Worm (Caenorhabditis elegans): ENCODE data around the gene F19F10.3.

F19F10.3 gene

DNA sequence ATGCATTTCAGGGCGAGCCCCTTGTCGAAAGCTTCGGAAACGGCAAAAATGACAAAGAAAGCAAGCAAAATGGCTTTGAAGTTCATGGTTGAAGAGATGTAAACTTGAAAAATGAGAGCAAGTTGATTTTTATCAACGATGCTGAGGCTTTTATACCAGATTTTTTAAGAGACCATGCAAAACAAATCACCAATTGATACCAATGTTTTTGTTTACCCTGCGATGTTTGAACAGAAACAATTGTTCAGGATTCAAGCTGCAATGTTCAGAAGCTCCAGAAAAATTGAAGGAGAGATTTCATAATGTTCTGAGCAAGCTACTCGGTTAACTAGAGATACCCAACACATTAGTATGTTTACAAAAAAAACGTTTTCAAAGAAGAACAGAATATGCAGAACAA is 29.6 kb upstream of the F19F10.3 start, which contains the start of gene C54F6.15:
Gene C54F6.15 (minus strand): TSS at position 101 of the 400 bp plus-strand sequence.
- TF ChIP-seq ama-1 (optimal IDR thresholded peaks at IDR 0.05) (no peak), hmbx-1 (tag; optimal IDR thresholded peaks at IDR 0.05) (no peak), B0310.2 (tag; optimal IDR thresholded peaks at IDR 0.05) (no peak), ceh-13 (GFP tag; optimal IDR thresholded peaks at IDR 0.05) (no peak), tbx-37 (GFP tag; conservative IDR thresholded peaks at IDR 0.05) (no peak), tbx-11 (GFP tag; IDR thresholded peaks at IDR 0.05) (no peak), flt-1 (GFP tag; IDR thresholded peaks at IDR 0.05) (no peak), scrt-1 (GFP tag; IDR thresholded peaks at IDR 0.05) (no peak), ets-7 (tag; optimal IDR thresholded peaks at IDR 0.05) (no peak), sea-1 (GFP tag; conservative IDR thresholded peaks at IDR 0.05) (no peak), hmg-4 (GFP tag; optimal IDR thresholded peaks at IDR 0.05) (no peak), pes-1 (GFP tag; IDR thresholded peaks at IDR 0.05) (no peak), ceh-36 (tag; optimal IDR thresholded peaks at IDR 0.05) (no peak), hnd-1 (tag; optimal IDR thresholded peaks at IDR 0.05) (no peak), F13C5.2 (tag; optimal IDR thresholded peaks at IDR 0.05) (no peak), aly-1 (tag; optimal IDR thresholded peaks at IDR 0.05) (no peak), tra-4 (tag; optimal IDR thresholded peaks at IDR 0.05) (no peak)

- TF ChIP-seq tbx-11 (GFP tag; IDR thresholded peaks at IDR 0.05) (no peak), scrt-1 (GFP tag; IDR thresholded peaks at IDR 0.05) (no peak), pes-1 (GFP tag; IDR thresholded peaks at IDR 0.05) (no peak), ceh-36 (tag; optimal IDR thresholded peaks at IDR 0.05) (no peak), tra-4 (tag; optimal IDR thresholded peaks at IDR 0.05) (no peak), sea-1 (GFP tag; conservative IDR thresholded peaks at IDR 0.05) (no peak), tbx-37 (GFP tag; conservative IDR thresholded peaks at IDR 0.05) (no peak), aly-1 (tag; optimal IDR thresholded peaks at IDR 0.05) (no peak), F13C5.2 (tag; optimal IDR thresholded peaks at IDR 0.05) (no peak), hmbx-1 (tag; optimal IDR thresholded peaks at IDR 0.05) (no peak), ama-1 (optimal IDR thresholded peaks at IDR 0.05) (no peak), ets-7 (tag; optimal IDR thresholded peaks at IDR 0.05) (no peak), ceh-13 (GFP tag; optimal IDR thresholded peaks at IDR 0.05) (no peak), hmg-4 (GFP tag; optimal IDR thresholded peaks at IDR 0.05) (no peak), flt-1 (GFP tag; IDR thresholded peaks at IDR 0.05) (no peak), B0310.2 (tag; optimal IDR thresholded peaks at IDR 0.05) (no peak), hnd-1 (tag; optimal IDR thresholded peaks at IDR 0.05) (no peak)
Measured at ce11 chrV:7523392-7523791, 28.5 kb upstream of the F19F10.3 start, which contains the start of gene C54F6.6. C54F6.6 (plus strand) TSS chrV:7523692.

- TF ChIP-seq F13C5.2 (tag; optimal IDR thresholded peaks at IDR 0.05): no peak
- TF ChIP-seq hmbx-1 (tag; optimal IDR thresholded peaks at IDR 0.05): no peak
- no peak for TF ChIP-seq ceh-36 (tag; optimal IDR thresholded peaks at IDR 0.05)
- TF ChIP-seq ceh-13 (GFP tag; optimal IDR thresholded peaks at IDR 0.05): no peak
- TF ChIP-seq tbx-37 (GFP tag; conservative IDR thresholded peaks at IDR 0.05): no peak
- TF ChIP-seq scrt-1 (GFP tag; IDR thresholded peaks at IDR 0.05): no peak
- TF ChIP-seq tbx-11 (GFP tag; IDR thresholded peaks at IDR 0.05): no peak
- TF ChIP-seq ets-7 (tag; optimal IDR thresholded peaks at IDR 0.05): no peak
- TF ChIP-seq ama-1 (optimal IDR thresholded peaks at IDR 0.05): no peak
- TF ChIP-seq tra-4 (tag; optimal IDR thresholded peaks at IDR 0.05): no peak
- TF ChIP-seq B0310.2 (tag; optimal IDR thresholded peaks at IDR 0.05): no peak
- no peak for TF ChIP-seq aly-1 (tag; optimal IDR thresholded peaks at IDR 0.05)
- no peak for TF ChIP-seq flt-1 (GFP tag; IDR thresholded peaks at IDR 0.05)
- no peak for TF ChIP-seq hnd-1 (tag; optimal IDR thresholded peaks at IDR 0.05)
- no peak for TF ChIP-seq hmg-4 (GFP tag; optimal IDR thresholded peaks at IDR 0.05)
Measured at ce11 chrV:7524447-7524846, 27.5 kb upstream of the F19F10.3 start, which contains the start of gene C54F6.20. C54F6.20 (plus strand) TSS chrV:7524747.

ce11 chrV:7525695-7526094 is 26.2 kb upstream of the F19F10.3 start, which contains the start of gene C54F6.18:
C54F6.18 (plus strand) TSS chrV:7525995.
- TF ChIP-seq hnd-1 (tag; optimal IDR thresholded peaks at IDR 0.05): no peak
- no peak for TF ChIP-seq flt-1 (GFP tag; IDR thresholded peaks at IDR 0.05)

- TF ChIP-seq ama-1 (optimal IDR thresholded peaks at IDR 0.05) (no peak), hnd-1 (tag; optimal IDR thresholded peaks at IDR 0.05) (no peak), sea-1 (GFP tag; conservative IDR thresholded peaks at IDR 0.05) (no peak), scrt-1 (GFP tag; IDR thresholded peaks at IDR 0.05) (no peak), ceh-13 (GFP tag; optimal IDR thresholded peaks at IDR 0.05) (no peak), pes-1 (GFP tag; IDR thresholded peaks at IDR 0.05) (no peak), tbx-37 (GFP tag; conservative IDR thresholded peaks at IDR 0.05) (no peak), tbx-11 (GFP tag; IDR thresholded peaks at IDR 0.05) (no peak), tra-4 (tag; optimal IDR thresholded peaks at IDR 0.05) (no peak), flt-1 (GFP tag; IDR thresholded peaks at IDR 0.05) (no peak), B0310.2 (tag; optimal IDR thresholded peaks at IDR 0.05) (no peak), ets-7 (tag; optimal IDR thresholded peaks at IDR 0.05) (no peak), aly-1 (tag; optimal IDR thresholded peaks at IDR 0.05) (no peak)
Measured at ce11 chrV:7527153-7527552, 24.8 kb upstream of the F19F10.3 start, which contains the start of gene C54F6.17. C54F6.17 (plus strand) TSS chrV:7527453.

DNA sequence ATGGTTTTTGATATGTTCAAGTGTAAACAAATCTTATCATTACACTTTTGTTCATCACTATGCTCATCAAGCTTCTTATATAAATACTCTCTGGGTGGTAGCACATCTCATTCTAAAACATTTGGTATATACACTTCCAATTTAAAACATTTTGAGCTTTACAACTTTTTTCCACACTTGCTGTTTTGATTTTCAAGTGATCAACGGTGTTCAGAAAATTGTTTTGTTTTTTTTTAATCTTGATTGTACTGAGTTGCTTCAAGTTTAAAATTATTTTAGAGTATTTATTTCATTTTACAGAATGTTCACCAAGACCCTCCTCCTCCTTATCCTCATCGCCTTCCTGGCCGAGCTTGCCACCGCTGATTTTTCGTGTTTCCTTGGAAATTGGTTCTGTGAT is 23.1 kb upstream of the F19F10.3 start, which contains the start of gene C54F6.5:
Gene C54F6.5 (plus strand): TSS at position 301 of the 400 bp plus-strand sequence.
- TF ChIP-seq B0310.2 (tag; optimal IDR thresholded peaks at IDR 0.05) (no peak), hmbx-1 (tag; optimal IDR thresholded peaks at IDR 0.05) (no peak), ceh-36 (tag; optimal IDR thresholded peaks at IDR 0.05) (no peak), hmg-4 (GFP tag; optimal IDR thresholded peaks at IDR 0.05) (no peak), F13C5.2 (tag; optimal IDR thresholded peaks at IDR 0.05) (no peak), sea-1 (GFP tag; conservative IDR thresholded peaks at IDR 0.05) (no peak), flt-1 (GFP tag; IDR thresholded peaks at IDR 0.05) (no peak), tbx-37 (GFP tag; conservative IDR thresholded peaks at IDR 0.05) (no peak), ets-7 (tag; optimal IDR thresholded peaks at IDR 0.05) (no peak), pes-1 (GFP tag; IDR thresholded peaks at IDR 0.05) (no peak), ceh-13 (GFP tag; optimal IDR thresholded peaks at IDR 0.05) (no peak), aly-1 (tag; optimal IDR thresholded peaks at IDR 0.05) (no peak), tra-4 (tag; optimal IDR thresholded peaks at IDR 0.05) (no peak), hnd-1 (tag; optimal IDR thresholded peaks at IDR 0.05) (no peak), tbx-11 (GFP tag; IDR thresholded peaks at IDR 0.05) (no peak), scrt-1 (GFP tag; IDR thresholded peaks at IDR 0.05) (no peak), ama-1 (optimal IDR thresholded peaks at IDR 0.05) (no peak)

DNA sequence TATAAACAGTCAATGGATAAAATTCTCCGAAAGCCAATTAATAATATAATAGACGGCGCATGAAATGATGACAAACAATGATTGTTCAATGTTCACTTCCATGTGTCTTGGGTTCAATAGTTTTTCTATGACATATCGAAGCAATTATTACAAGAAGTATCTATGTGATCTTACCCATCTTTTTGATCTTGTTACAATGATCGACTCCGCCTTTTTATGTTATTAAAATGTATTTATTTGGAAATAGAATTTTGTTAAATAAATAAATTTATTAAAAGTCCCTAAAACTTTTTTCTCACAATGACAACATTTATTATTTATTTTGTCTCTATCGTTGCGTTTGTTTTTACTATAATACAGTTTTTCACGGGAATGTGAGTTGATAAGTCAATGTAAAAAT is 22.1 kb upstream of the F19F10.3 start, which contains the start of gene swt-2:
Gene swt-2 (plus strand): TSS at position 301 of the 400 bp plus-strand sequence.
- TF ChIP-seq ceh-36 (tag; optimal IDR thresholded peaks at IDR 0.05) (no peak), aly-1 (tag; optimal IDR thresholded peaks at IDR 0.05) (no peak), B0310.2 (tag; optimal IDR thresholded peaks at IDR 0.05) (no peak), tra-4 (tag; optimal IDR thresholded peaks at IDR 0.05) (no peak), ama-1 (optimal IDR thresholded peaks at IDR 0.05) (no peak), flt-1 (GFP tag; IDR thresholded peaks at IDR 0.05) (no peak), F13C5.2 (tag; optimal IDR thresholded peaks at IDR 0.05) (no peak), sea-1 (GFP tag; conservative IDR thresholded peaks at IDR 0.05) (no peak), tbx-37 (GFP tag; conservative IDR thresholded peaks at IDR 0.05) (no peak)

All from whole organism, early embryonic.